Fruit fly (Drosophila melanogaster) ovary, adult (tissue): ENCODE data around the gene Tgs1.

Source experiments
- CG17801 ChIP-seq: fragments of 200-800 bp; optimal IDR thresholded peaks from 2 replicates; lab custom pipeline; 2019; ENCODE audit warnings: missing biosample characterization, mild to moderate bottlenecking, missing genetic modification characterization, moderate library complexity; ENCODE audit not compliant: partially characterized antibody

The Tgs1 gene

dm6 chr3R:18255281-18255680 lies at the start of gene Tgs1, which contains the start of the genes Ada2a, Polr2D and moi:
Gene Tgs1 (plus strand): TSS chr3R:18255530.
Gene Ada2a (minus strand): TSS chr3R:18255487.
Gene Polr2D (minus strand): TSS chr3R:18255487.
Gene moi (plus strand): TSS chr3R:18255530.
- peak; percentile 23 for TF ChIP-seq CG17801

dm6 chr3R:18208479-18208878 lies 46.9 kb upstream of the Tgs1 start, which contains the start of gene CG44158:
Gene CG44158 (plus strand): TSS chr3R:18208779.
- TF ChIP-seq CG17801, result no peak

dm6 chr3R:18215300-18215699 lies 40.0 kb upstream of the Tgs1 start:
- peak; percentile 36 for TF ChIP-seq CG17801

dm6 chr3R:18215900-18216299 lies 39.4 kb upstream of the Tgs1 start, which contains the start of gene CG14314:
Gene CG14314 (plus strand): TSS chr3R:18216142.
- no peak for TF ChIP-seq CG17801

- peak; percentile 98 for TF ChIP-seq CG17801
Observed at dm6 chr3R:18220211-18220749, 35.0 kb upstream of the Tgs1 start, which contains the start of the genes CG7988 and CG7183. Gene CG7988 (plus strand): TSS chr3R:18220526. Gene CG7183 (minus strand): TSS chr3R:18220699.

- TF ChIP-seq CG17801, result peak; percentile 73
Observed at dm6 chr3R:18223434-18223833, 31.9 kb upstream of the Tgs1 start, which contains the start of the genes mTerf5 and Non3. Gene mTerf5 (minus strand): TSS chr3R:18223682. Gene Non3 (plus strand): TSS chr3R:18223722.

- peak; percentile 12 for TF ChIP-seq CG17801
Observed at dm6 chr3R:18226043-18226808, 29.1 kb upstream of the Tgs1 start, which contains the start of the genes CG7168 and Mdh2. Gene CG7168 (minus strand): TSS chr3R:18226082. Gene Mdh2 (plus strand): TSS chr3R:18226396.

- TF ChIP-seq CG17801, result no peak
Observed at dm6 chr3R:18226809-18227157, 28.5 kb upstream of the Tgs1 start.

- TF ChIP-seq CG17801, result no peak
Observed at dm6 chr3R:18227385-18227784, 27.9 kb upstream of the Tgs1 start.

dm6 chr3R:18228713-18229222 lies 26.6 kb upstream of the Tgs1 start:
- TF ChIP-seq CG17801, result no peak

- TF ChIP-seq CG17801, result no peak
Observed at dm6 chr3R:18230229-18230628, 25.1 kb upstream of the Tgs1 start.

- no peak for TF ChIP-seq CG17801
Observed at dm6 chr3R:18232187-18232586, 23.1 kb upstream of the Tgs1 start.

- no peak for TF ChIP-seq CG17801
Observed at dm6 chr3R:18234699-18235257, 20.6 kb upstream of the Tgs1 start.

dm6 chr3R:18235879-18236278 lies 19.5 kb upstream of the Tgs1 start, which contains the start of gene repo:
Gene repo (plus strand): TSS chr3R:18236192.
- TF ChIP-seq CG17801, result no peak

- TF ChIP-seq CG17801, result peak; percentile 14
Observed at dm6 chr3R:18242089-18242955, 13.0 kb upstream of the Tgs1 start, which contains the start of the genes CG7156 and 14-3-3epsilon. Gene CG7156 (minus strand): TSS chr3R:18242159. Gene 14-3-3epsilon (plus strand): TSS chr3R:18242531.

dm6 chr3R:18243000-18243399 lies 12.3 kb upstream of the Tgs1 start:
- no peak for TF ChIP-seq CG17801
